Fruit fly (Drosophila melanogaster) whole organism, embryonic: Measurements from ENCODE around the gene CG12054.

Experiments used
- B-H1 ChIP-seq: fragments of 200-800 bp; sonication (Bioruptor generic); IDR thresholded peaks from 3 replicates; pipeline ENCODE4 v1.3.6; 2022; ENCODE audit warnings: missing biosample characterization, missing genetic modification characterization
- Bdp1 ChIP-seq: fragments of 200-800 bp; sonication (Bioruptor generic); optimal IDR thresholded peaks from 3 replicates; lab custom pipeline; 2016; ENCODE audit warnings: missing biosample characterization, missing genetic modification characterization
- BtbVII ChIP-seq: fragments of 200-800 bp; sonication (Bioruptor generic); optimal IDR thresholded peaks from 3 replicates; lab custom pipeline; 2017; ENCODE audit warnings: missing biosample characterization, mild to moderate bottlenecking, missing genetic modification characterization
- CG10274 ChIP-seq: fragments of 200-800 bp; sonication (Bioruptor generic); optimal IDR thresholded peaks from 3 replicates; lab custom pipeline; 2017; ENCODE audit warnings: missing biosample characterization, mild to moderate bottlenecking, missing genetic modification characterization
- CG11093 ChIP-seq: fragments of 200-800 bp; sonication (Bioruptor generic); IDR thresholded peaks from 3 replicates; pipeline ENCODE4 v1.3.6; 2022; ENCODE audit warnings: missing biosample characterization, missing genetic modification characterization
- CG12104 ChIP-seq: fragments of 200-800 bp; sonication (Bioruptor generic); optimal IDR thresholded peaks from 3 replicates; lab custom pipeline; 2016; ENCODE audit warnings: missing biosample characterization, missing genetic modification characterization
- CG12219 ChIP-seq: fragments of 200-800 bp; sonication (Bioruptor generic); optimal IDR thresholded peaks from 3 replicates; lab custom pipeline; 2018; ENCODE audit warnings: missing biosample characterization, mild to moderate bottlenecking, missing genetic modification characterization
- CG12299 ChIP-seq: fragments of 200-800 bp; sonication (Bioruptor generic); optimal IDR thresholded peaks from 2 replicates; lab custom pipeline; 2018; ENCODE audit warnings: missing biosample characterization, mild to moderate bottlenecking, missing genetic modification characterization
- CG15696 ChIP-seq: fragments of 200-800 bp; sonication (Bioruptor generic); optimal IDR thresholded peaks from 2 replicates; lab custom pipeline; 2019; ENCODE audit warnings: missing biosample characterization, mild to moderate bottlenecking, missing genetic modification characterization, moderate library complexity
- CG16863 ChIP-seq: fragments of 200-800 bp; sonication (Bioruptor generic); optimal IDR thresholded peaks from 3 replicates; lab custom pipeline; 2016; ENCODE audit warnings: missing biosample characterization, missing genetic modification characterization
- CG17186 ChIP-seq: fragments of 200-800 bp; sonication (Bioruptor generic); optimal IDR thresholded peaks from 3 replicates; lab custom pipeline; 2017; ENCODE audit warnings: missing biosample characterization, missing genetic modification reagents, missing genetic modification characterization
- CG17829 ChIP-seq: fragments of 200-800 bp; optimal IDR thresholded peaks from 2 replicates; lab custom pipeline; 2019; ENCODE audit warnings: missing biosample characterization, mild to moderate bottlenecking, missing genetic modification characterization, moderate library complexity
- CG30403 ChIP-seq: fragments of 200-800 bp; sonication (Bioruptor generic); optimal IDR thresholded peaks from 3 replicates; lab custom pipeline; 2016; ENCODE audit warnings: missing biosample characterization, missing genetic modification characterization
- CG31224 ChIP-seq: fragments of 200-800 bp; sonication (Bioruptor generic); IDR thresholded peaks from 2 replicates; pipeline ENCODE4 v1.3.6; 2022; ENCODE audit warnings: missing biosample characterization, missing genetic modification characterization
- CG3281 ChIP-seq: fragments of 200-800 bp; sonication (Bioruptor generic); optimal IDR thresholded peaks from 3 replicates; lab custom pipeline; 2017; ENCODE audit warnings: missing biosample characterization, mild to moderate bottlenecking, missing genetic modification characterization
- CG34376 ChIP-seq: fragments of 200-800 bp; sonication (Bioruptor generic); optimal IDR thresholded peaks from 2 replicates; lab custom pipeline; 2018; ENCODE audit warnings: missing biosample characterization, mild to moderate bottlenecking, missing genetic modification characterization
- CG3838 ChIP-seq: fragments of 200-800 bp; sonication (Bioruptor generic); optimal IDR thresholded peaks from 3 replicates; lab custom pipeline; 2016; ENCODE audit warnings: missing biosample characterization, missing genetic modification characterization
- CG4282 ChIP-seq: fragments of 200-800 bp; sonication (Bioruptor generic); optimal IDR thresholded peaks from 2 replicates; lab custom pipeline; 2016; ENCODE audit warnings: missing biosample characterization, missing genetic modification characterization
- CG43689 ChIP-seq: fragments of 200-800 bp; sonication (Bioruptor generic); IDR thresholded peaks from 2 replicates; pipeline ENCODE4 v1.3.6; 2022; ENCODE audit warnings: missing biosample characterization, missing genetic modification characterization
- CG5245 ChIP-seq: fragments of 200-800 bp; sonication (Bioruptor generic); optimal IDR thresholded peaks from 3 replicates; lab custom pipeline; 2016; ENCODE audit warnings: missing biosample characterization, missing genetic modification characterization
- CTCF ChIP-seq: fragments of 200-800 bp; sonication (Bioruptor generic); optimal IDR thresholded peaks from 2 replicates; lab custom pipeline; 2017; ENCODE audit warnings: missing biosample characterization, mild to moderate bottlenecking, missing genetic modification characterization, moderate library complexity
- Deaf1 ChIP-seq: fragments of 200-800 bp; optimal IDR thresholded peaks from 3 replicates; lab custom pipeline; 2019; ENCODE audit warnings: missing biosample characterization, mild to moderate bottlenecking, missing genetic modification characterization, moderate library complexity
- Dfd ChIP-seq, 2 experiments: fragments of >200 bp; optimal IDR thresholded peaks; 2 replicates each; lab custom pipeline; 2017; ENCODE audit warnings: missing biosample characterization in 2 of 2, missing genetic modification characterization in 2 of 2
- Dip2 ChIP-seq: fragments of 200-800 bp; sonication (Bioruptor generic); IDR thresholded peaks from 2 replicates; pipeline ENCODE4 v1.3.6; 2022; ENCODE audit warnings: missing biosample characterization, missing genetic modification characterization
- E2f2 ChIP-seq: fragments of 200-800 bp; sonication (Bioruptor generic); IDR thresholded peaks from 2 replicates; pipeline ENCODE4 v1.3.6; 2022; ENCODE audit warnings: missing biosample characterization, missing genetic modification characterization
- H2.0 ChIP-seq: fragments of 200-800 bp; sonication (Bioruptor generic); IDR thresholded peaks from 2 replicates; pipeline ENCODE4 v1.3.6; 2022; ENCODE audit warnings: missing biosample characterization, missing genetic modification characterization
- HLH3B ChIP-seq: fragments of 200-800 bp; sonication (Bioruptor generic); IDR thresholded peaks from 2 replicates; pipeline ENCODE4 v1.3.6; 2022; ENCODE audit warnings: missing biosample characterization, missing genetic modification characterization
- HLH4C ChIP-seq: fragments of 200-800 bp; sonication (Bioruptor generic); IDR thresholded peaks from 3 replicates; pipeline ENCODE4 v1.3.6; 2022; ENCODE audit warnings: missing biosample characterization, missing genetic modification characterization; ENCODE audit not compliant: partially characterized antibody
- Max ChIP-seq: fragments of 200-800 bp; sonication (Bioruptor generic); optimal IDR thresholded peaks from 2 replicates; lab custom pipeline; 2016; ENCODE audit warnings: missing biosample characterization, mild to moderate bottlenecking, missing genetic modification characterization
- NC2α ChIP-seq: fragments of 200-800 bp; sonication (Bioruptor generic); optimal IDR thresholded peaks from 2 replicates; lab custom pipeline; 2016; ENCODE audit warnings: missing biosample characterization, missing genetic modification characterization
- NK7.1 ChIP-seq: fragments of 200-800 bp; sonication (Bioruptor generic); optimal IDR thresholded peaks from 3 replicates; lab custom pipeline; 2016; ENCODE audit warnings: missing biosample characterization, missing genetic modification characterization
- Oli ChIP-seq: fragments of 200-800 bp; sonication (Bioruptor generic); optimal IDR thresholded peaks from 2 replicates; lab custom pipeline; 2018; ENCODE audit warnings: missing biosample characterization, mild to moderate bottlenecking, missing genetic modification characterization, moderate library complexity
- Spps ChIP-seq: fragments of 200-800 bp; sonication (Bioruptor generic); optimal IDR thresholded peaks from 2 replicates; lab custom pipeline; 2018; ENCODE audit warnings: missing biosample characterization, mild to moderate bottlenecking, missing genetic modification characterization
- Sry-δ ChIP-seq: fragments of 200-800 bp; sonication (Bioruptor generic); optimal IDR thresholded peaks from 2 replicates; lab custom pipeline; 2016; ENCODE audit warnings: missing biosample characterization, missing genetic modification characterization
- abd-A ChIP-seq: fragments of 200-800 bp; sonication (Bioruptor generic); optimal IDR thresholded peaks from 3 replicates; lab custom pipeline; 2019; ENCODE audit warnings: missing biosample characterization, mild to moderate bottlenecking, missing genetic modification characterization, moderate library complexity
- aop ChIP-seq: fragments of 200-800 bp; sonication (Bioruptor generic); IDR thresholded peaks from 2 replicates; pipeline ENCODE4 v1.3.6; 2022; ENCODE audit warnings: missing biosample characterization, missing genetic modification characterization
- bcd ChIP-seq: fragments of 200-800 bp; sonication (Bioruptor generic); optimal IDR thresholded peaks from 2 replicates; lab custom pipeline; 2017; ENCODE audit warnings: missing biosample characterization, mild to moderate bottlenecking, missing genetic modification characterization
- br ChIP-seq: fragments of >200 bp; optimal IDR thresholded peaks from 2 replicates; lab custom pipeline; 2017
- ftz-f1 ChIP-seq: fragments of 200-800 bp; sonication (Bioruptor generic); optimal IDR thresholded peaks from 2 replicates; lab custom pipeline; 2016; ENCODE audit warnings: missing biosample characterization, missing genetic modification characterization
- gem ChIP-seq: fragments of 200-800 bp; sonication (Bioruptor generic); optimal IDR thresholded peaks from 2 replicates; lab custom pipeline; 2019; ENCODE audit warnings: missing biosample characterization, mild to moderate bottlenecking, missing genetic modification characterization, moderate library complexity
- grau ChIP-seq: fragments of 200-800 bp; optimal IDR thresholded peaks from 3 replicates; lab custom pipeline; 2019; ENCODE audit warnings: missing biosample characterization, mild to moderate bottlenecking, missing genetic modification characterization, moderate library complexity
- gsb-n ChIP-seq: fragments of 200-800 bp; sonication (Bioruptor generic); optimal IDR thresholded peaks from 3 replicates; lab custom pipeline; 2018; ENCODE audit warnings: missing biosample characterization, mild to moderate bottlenecking, missing genetic modification characterization
- hkb ChIP-seq, 2 experiments: fragments of 200-800 bp in 1 of 2; fragments of >200 bp in 1 of 2; sonication (Bioruptor generic) in 1 of 2; IDR thresholded peaks in 1 of 2; optimal IDR thresholded peaks in 1 of 2; 2 replicates each; pipeline versions ENCODE4 v1.3.6 to Lab custom; 2017 to 2022; ENCODE audit warnings: missing biosample characterization in 1 of 2, missing genetic modification characterization in 1 of 2
- ken ChIP-seq: fragments of 200-800 bp; sonication (Bioruptor generic); IDR thresholded peaks from 3 replicates; pipeline ENCODE4 v1.3.6; 2022; ENCODE audit warnings: missing biosample characterization, missing genetic modification characterization
- klu ChIP-seq: fragments of 200-800 bp; sonication (Bioruptor generic); IDR thresholded peaks from 2 replicates; pipeline ENCODE4 v1.3.6; 2022; ENCODE audit warnings: missing biosample characterization, missing genetic modification characterization
- nom ChIP-seq: fragments of 200-800 bp; sonication (Bioruptor generic); optimal IDR thresholded peaks from 2 replicates; lab custom pipeline; 2017; ENCODE audit warnings: missing biosample characterization, missing genetic modification characterization, mild to moderate bottlenecking, moderate library complexity, missing genetic modification reagents
- phol ChIP-seq: fragments of 200-800 bp; sonication (Bioruptor generic); optimal IDR thresholded peaks from 3 replicates; lab custom pipeline; 2018; ENCODE audit warnings: missing biosample characterization, mild to moderate bottlenecking, missing genetic modification characterization, moderate library complexity
- pnt ChIP-seq: fragments of 200-800 bp; sonication (Bioruptor generic); optimal IDR thresholded peaks from 3 replicates; lab custom pipeline; 2016; ENCODE audit warnings: missing biosample characterization, missing genetic modification characterization
- sens ChIP-seq: fragments of 200-800 bp; sonication (Bioruptor generic); peaks from one replicate; lab custom pipeline; 2016; ENCODE audit warnings: missing biosample characterization, missing genetic modification characterization
- slbo ChIP-seq: fragments of 200-800 bp; sonication (Bioruptor generic); IDR thresholded peaks from 2 replicates; pipeline ENCODE4 v1.3.6; 2022; ENCODE audit warnings: missing biosample characterization, missing genetic modification characterization
- stwl ChIP-seq: fragments of 200-800 bp; sonication (Bioruptor generic); optimal IDR thresholded peaks from 3 replicates; lab custom pipeline; 2018; ENCODE audit warnings: missing biosample characterization, mild to moderate bottlenecking, missing genetic modification characterization, moderate library complexity
- tx ChIP-seq: fragments of 200-800 bp; sonication (Bioruptor generic); optimal IDR thresholded peaks from 2 replicates; lab custom pipeline; 2016; ENCODE audit warnings: missing biosample characterization, missing genetic modification characterization
- usp ChIP-seq: fragments of >200 bp; optimal IDR thresholded peaks from 2 replicates; lab custom pipeline; 2017; ENCODE audit warnings: missing biosample characterization, missing genetic modification characterization

Gene CG12054

dm6 chr3R:31215830-31216229, 4.7 kb upstream of the CG12054 start, which contains the start of gene CG15561 (continued):
- no peak for TF ChIP-seq Dfd (GFP tag; optimal IDR thresholded peaks at IDR 0.05; lab: Kevin White, UChicago)
- peak; percentile 3 for TF ChIP-seq CG5245 (GFP tag; lab: Kevin White, UChicago)
- peak; percentile 50 for TF ChIP-seq Bdp1
- TF ChIP-seq CG34376 = peak; percentile 40
- peak; percentile 20 for TF ChIP-seq tx (GFP tag; lab: Kevin White, UChicago)
- no peak for TF ChIP-seq B-H1
- no peak for TF ChIP-seq CG3838
- TF ChIP-seq CG12219 = no peak
- TF ChIP-seq CG4282 (GFP tag; lab: Kevin White, UChicago) = no peak
- peak; percentile 98 for TF ChIP-seq CG17186 (GFP tag; lab: Kevin White, UChicago)
- TF ChIP-seq phol = peak; percentile 25
- TF ChIP-seq CG12104 (GFP tag; lab: Kevin White, UChicago) = no peak
- TF ChIP-seq br (lab: Kevin White, UChicago) = no peak
- TF ChIP-seq ftz-f1 (GFP tag; lab: Kevin White, UChicago) = peak; percentile 18
- TF ChIP-seq CG17829 (tag; lab: Kevin White, UChicago) = peak; percentile 47
- TF ChIP-seq hkb (optimal IDR thresholded peaks at IDR 0.05; lab: Kevin White, UChicago) = no peak
- no peak for TF ChIP-seq hkb (GFP tag; IDR thresholded peaks at IDR 0.05; lab: Robert Waterston, UW)
- TF ChIP-seq Max = peak; percentile 84
- TF ChIP-seq pnt = no peak
- no peak for TF ChIP-seq usp (GFP tag; lab: Kevin White, UChicago)
- no peak for TF ChIP-seq NC2α
- peak; percentile 82 for TF ChIP-seq sens (GFP tag; lab: Kevin White, UChicago)
- peak; percentile 44 for TF ChIP-seq CG30403 (GFP tag; lab: Kevin White, UChicago)
- no peak for TF ChIP-seq ken (GFP tag; lab: Robert Waterston, UW)
- no peak for TF ChIP-seq H2.0 (GFP tag; lab: Robert Waterston, UW)
- no peak for TF ChIP-seq Dip2 (GFP tag; lab: Robert Waterston, UW)
- no peak for TF ChIP-seq HLH3B (GFP tag; lab: Robert Waterston, UW)
- no peak for TF ChIP-seq CG43689 (GFP tag; lab: Robert Waterston, UW)
- no peak for TF ChIP-seq HLH4C (GFP tag; lab: Robert Waterston, UW)
- TF ChIP-seq CG11093 = no peak
- TF ChIP-seq CG16863 (GFP tag; lab: Kevin White, UChicago) = no peak
- no peak for TF ChIP-seq CG10274 (GFP tag; lab: Kevin White, UChicago)
- TF ChIP-seq slbo (GFP tag; lab: Robert Waterston, UW) = no peak
- TF ChIP-seq CG3281 (GFP tag; lab: Kevin White, UChicago) = no peak
- peak; percentile 96 for TF ChIP-seq Sry-δ
- no peak for TF ChIP-seq grau (tag; lab: Kevin White, UChicago)
- TF ChIP-seq bcd (GFP tag; lab: Kevin White, UChicago) = peak; percentile 50
- no peak for TF ChIP-seq Oli (tag; lab: Kevin White, UChicago)
- peak; percentile 48 for TF ChIP-seq CTCF (GFP tag; lab: Kevin White, UChicago)
- TF ChIP-seq CG31224 (GFP tag; lab: Robert Waterston, UW) = no peak
- TF ChIP-seq gsb-n (tag; lab: Kevin White, UChicago) = no peak
- peak; percentile 43 for TF ChIP-seq nom (GFP tag; lab: Kevin White, UChicago)
- no peak for TF ChIP-seq gem (tag; lab: Kevin White, UChicago)
- peak; percentile 15 for TF ChIP-seq Spps
- no peak for TF ChIP-seq BtbVII (GFP tag; lab: Kevin White, UChicago)
- peak; percentile 21 for TF ChIP-seq NK7.1 (GFP tag; lab: Kevin White, UChicago)
- TF ChIP-seq Deaf1 (tag; lab: Kevin White, UChicago) = no peak
- no peak for TF ChIP-seq E2f2 (GFP tag; lab: Robert Waterston, UW)
- TF ChIP-seq abd-A (tag; lab: Kevin White, UChicago) = no peak
- TF ChIP-seq klu = no peak
- TF ChIP-seq stwl (tag; lab: Kevin White, UChicago) = peak; percentile 81
- TF ChIP-seq CG15696 (tag; lab: Kevin White, UChicago) = peak; percentile 52
- TF ChIP-seq CG12299 (tag; lab: Kevin White, UChicago) = no peak
- TF ChIP-seq aop (GFP tag; lab: Robert Waterston, UW) = no peak
